Fruit fly (Drosophila melanogaster): ENCODE results near the gene Teh2.

- no peak for TF ChIP-seq CTCF (optimal IDR thresholded peaks at IDR 0.05)
- TF ChIP-seq CG8478 (optimal IDR thresholded peaks at IDR 0.05): no peak
Measured at dm6 chr3L:4209078-4209477, 21.3 kb upstream of the Teh2 start, which contains the start of gene Cpr64Aa.
